Worm (Caenorhabditis elegans): ENCODE data around the gene F23D12.4.

Gene F23D12.4

ce11 chrX:14484827-14485226 is 40.0 kb downstream of the F23D12.4 start, which contains the start of gene M163.8:
M163.8 (plus strand) TSS chrX:14485127.
- TF ChIP-seq egl-27 (tag; optimal IDR thresholded peaks at IDR 0.05) (no peak), nhr-85 (tag) (peak; percentile 21)

- TF ChIP-seq blmp-1 (tag; optimal IDR thresholded peaks at IDR 0.05): peak; percentile 16
- TF ChIP-seq F16B12.6 (tag; optimal IDR thresholded peaks at IDR 0.05): no peak
- no peak for TF ChIP-seq unc-130 (tag; optimal IDR thresholded peaks at IDR 0.05)
These were observed 41.7 kb downstream of the F23D12.4 start for ce11 chrX:14486503-14486902.

DNA sequence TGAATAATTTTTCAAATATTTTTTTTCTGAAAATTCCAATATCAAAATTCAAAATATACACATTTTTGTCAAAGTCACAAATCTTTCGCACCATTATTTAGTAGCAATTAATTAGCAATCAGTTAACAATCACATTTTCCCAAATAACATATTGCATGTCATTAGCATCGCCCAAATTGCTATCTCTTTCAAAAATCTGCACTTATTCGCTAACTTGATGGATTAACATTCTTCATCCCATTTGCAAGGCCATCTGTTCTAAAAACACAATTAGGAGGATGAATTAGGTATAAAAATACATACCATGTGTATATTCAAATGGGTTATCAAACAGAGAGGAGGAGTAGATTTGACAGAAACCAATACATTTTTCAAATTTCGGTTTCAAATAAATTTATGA is 42.5 kb downstream of the F23D12.4 start:
- TF ChIP-seq nhr-20 (tag; optimal IDR thresholded peaks at IDR 0.05): no peak
- TF ChIP-seq lin-39 (tag; optimal IDR thresholded peaks at IDR 0.05): peak; percentile 61
- peak; percentile 89 for TF ChIP-seq nhr-85 (tag)
- peak; percentile 2 for TF ChIP-seq tbx-2 (tag; optimal IDR thresholded peaks at IDR 0.05)
- TF ChIP-seq unc-98 (GFP tag; IDR thresholded peaks at IDR 0.05): no peak
- TF ChIP-seq nhr-71 (tag; optimal IDR thresholded peaks at IDR 0.05): peak; percentile 31
- TF ChIP-seq mep-1 (tag; optimal IDR thresholded peaks at IDR 0.05): peak; percentile 30
- TF ChIP-seq lin-35 (GFP tag; optimal IDR thresholded peaks at IDR 0.05): no peak
- peak; percentile 46 for TF ChIP-seq efl-3 (GFP tag; optimal IDR thresholded peaks at IDR 0.05)
- TF ChIP-seq lin-14 (GFP tag; optimal IDR thresholded peaks at IDR 0.05): peak; percentile 34
- no peak for TF ChIP-seq xbp-1 (tag; optimal IDR thresholded peaks at IDR 0.05)
- TF ChIP-seq irx-1 (tag; optimal IDR thresholded peaks at IDR 0.05): peak; percentile 51

DNA sequence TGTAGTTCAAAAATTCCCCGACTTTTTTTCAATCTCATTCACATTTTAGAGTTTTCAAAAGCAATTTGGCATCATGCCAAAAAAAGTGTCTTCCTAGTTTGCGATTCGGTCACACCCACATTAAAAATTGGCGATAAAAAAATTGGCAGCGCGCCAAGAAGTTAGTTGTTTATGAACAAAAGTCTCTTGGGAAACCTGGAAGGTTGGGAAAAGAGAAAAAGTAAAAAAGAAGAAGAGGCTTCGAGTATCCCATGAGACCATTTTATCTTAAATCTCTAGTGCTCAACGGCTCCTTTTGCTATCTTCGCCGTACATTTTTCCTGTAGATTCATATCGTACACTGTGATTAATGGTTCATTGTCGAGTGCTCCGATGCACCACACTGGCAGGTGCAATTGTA is 43.0 kb downstream of the F23D12.4 start:
- no peak for TF ChIP-seq ces-1 (GFP tag; optimal IDR thresholded peaks at IDR 0.05)
- no peak for TF ChIP-seq unc-98 (GFP tag; IDR thresholded peaks at IDR 0.05)
- TF ChIP-seq zip-4 (GFP tag; optimal IDR thresholded peaks at IDR 0.05): no peak
- TF ChIP-seq vab-15 (tag; optimal IDR thresholded peaks at IDR 0.05): no peak
- no peak for TF ChIP-seq nhr-19 (GFP tag; conservative IDR thresholded peaks at IDR 0.05)
- no peak for TF ChIP-seq fkh-10 (GFP tag; optimal IDR thresholded peaks at IDR 0.05)
- TF ChIP-seq efl-1 (optimal IDR thresholded peaks at IDR 0.05): no peak
- TF ChIP-seq efl-1 (GFP tag; optimal IDR thresholded peaks at IDR 0.05 in 1 of 2): no peak

ce11 chrX:14489945-14490344 is 45.1 kb downstream of the F23D12.4 start, which contains the start of gene his-24:
his-24 (plus strand) TSS chrX:14490094.
- TF ChIP-seq C16A3.4 (tag; optimal IDR thresholded peaks at IDR 0.05) (peak; percentile 80), nhr-76 (tag; optimal IDR thresholded peaks at IDR 0.05) (no peak), rnt-1 (tag; optimal IDR thresholded peaks at IDR 0.05) (peak; percentile 75), nhr-19 (GFP tag; conservative IDR thresholded peaks at IDR 0.05) (peak; percentile 75), ama-1 (optimal IDR thresholded peaks at IDR 0.05) (peak; percentile 74), mdl-1 (tag; optimal IDR thresholded peaks at IDR 0.05) (peak in 1 of 2 experiments; percentile 46), tbx-2 (tag; optimal IDR thresholded peaks at IDR 0.05) (peak; percentile 72), blmp-1 (tag; optimal IDR thresholded peaks at IDR 0.05) (peak; percentile 5), lin-14 (GFP tag; optimal IDR thresholded peaks at IDR 0.05) (peak; percentile 89), ceh-63 (GFP tag; optimal IDR thresholded peaks at IDR 0.05) (no peak), ceh-88 (GFP tag; IDR thresholded peaks at IDR 0.05) (no peak), ets-5 (GFP tag; IDR thresholded peaks at IDR 0.05) (no peak), dpl-1 (GFP tag; optimal IDR thresholded peaks at IDR 0.05) (peak in 2 of 3 experiments; percentile 27 to 49), fos-1 (tag; optimal IDR thresholded peaks at IDR 0.05) (peak; percentile 12), snpc-4 (tag; optimal IDR thresholded peaks at IDR 0.05) (peak; percentile 54), mep-1 (tag; optimal IDR thresholded peaks at IDR 0.05) (peak; percentile 35), pax-3 (tag; optimal IDR thresholded peaks at IDR 0.05) (peak; percentile 18), ztf-11 (tag; optimal IDR thresholded peaks at IDR 0.05) (peak in 1 of 2 experiments; percentile 70), lin-13 (GFP tag; optimal IDR thresholded peaks at IDR 0.05) (peak; percentile 52), C04F5.9 (tag; optimal IDR thresholded peaks at IDR 0.05) (peak; percentile 33), irx-1 (tag; optimal IDR thresholded peaks at IDR 0.05) (peak; percentile 64), lsy-2 (tag; optimal IDR thresholded peaks at IDR 0.05) (peak; percentile 52 to 66), nhr-77 (tag; optimal IDR thresholded peaks at IDR 0.05) (peak; percentile 55), ceh-82 (tag; optimal IDR thresholded peaks at IDR 0.05) (peak; percentile 45 to 87 (median 48)), fkh-4 (tag; optimal IDR thresholded peaks at IDR 0.05; ENCODE audit: borderline replicate concordance) (no peak), mab-9 (GFP tag; IDR thresholded peaks at IDR 0.05) (peak; percentile 65), nhr-20 (tag; optimal IDR thresholded peaks at IDR 0.05) (peak; percentile 79), nhr-28 (tag; optimal IDR thresholded peaks at IDR 0.05) (no peak), unc-130 (tag; optimal IDR thresholded peaks at IDR 0.05) (no peak), sup-37 (GFP tag; optimal IDR thresholded peaks at IDR 0.05) (peak; percentile 43)
